Worm (Caenorhabditis elegans): ENCODE data around the gene C03A7.2.

DNA sequence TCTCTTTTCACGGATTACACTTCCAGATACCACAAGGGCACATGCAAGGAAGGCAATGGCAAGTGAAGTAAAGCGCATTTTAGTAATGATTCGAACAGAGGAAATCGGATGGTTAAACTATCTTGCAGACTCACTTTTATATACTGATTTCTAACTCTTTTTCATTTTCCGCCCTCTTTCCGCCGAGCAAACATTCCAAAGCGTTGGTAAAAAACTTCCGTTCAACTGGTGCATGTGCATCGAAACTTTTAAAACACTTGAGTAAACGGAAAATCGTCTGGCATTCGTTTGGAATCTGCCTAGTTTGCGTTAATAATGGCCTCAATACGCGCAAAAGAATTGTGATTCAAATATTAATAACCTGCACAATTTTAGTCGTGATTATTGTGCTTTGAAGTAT is 17.0 kb upstream of the C03A7.2 start, which contains the start of gene abu-7:
- TF ChIP-seq ztf-23 (GFP tag; IDR thresholded peaks at IDR 0.05), result no peak
- TF ChIP-seq med-1 (GFP tag; optimal IDR thresholded peaks at IDR 0.05; ENCODE audit: insufficient read depth), result no peak
- TF ChIP-seq T22C8.4 (GFP tag; IDR thresholded peaks at IDR 0.05), result no peak
- TF ChIP-seq tab-1 (GFP tag; IDR thresholded peaks at IDR 0.05), result no peak
- no peak for TF ChIP-seq flt-1 (GFP tag; IDR thresholded peaks at IDR 0.05)
